Fruit fly (Drosophila melanogaster) whole organism, embryonic: ENCODE results near the gene MED4.
A peak's percentile ranks its signal among the peaks of the same experiment; 100 is the strongest.

ENCODE experiments used
- Abd-B ChIP-seq: fragments of 200-800 bp; sonication (Bioruptor generic); optimal IDR thresholded peaks from 2 replicates; lab custom pipeline; 2018; ENCODE audit warnings: missing biosample characterization, mild to moderate bottlenecking, missing genetic modification characterization, moderate library complexity
- Antp ChIP-seq: fragments of 200-800 bp; sonication (Bioruptor generic); optimal IDR thresholded peaks from 3 replicates; lab custom pipeline; 2016; ENCODE audit warnings: missing biosample characterization, missing genetic modification characterization
- CG11504 ChIP-seq: fragments of 200-800 bp; sonication (Bioruptor generic); optimal IDR thresholded peaks from 3 replicates; lab custom pipeline; 2019; ENCODE audit warnings: missing biosample characterization, mild to moderate bottlenecking, missing genetic modification characterization, moderate library complexity
- CG12155 ChIP-seq: fragments of 200-800 bp; sonication (Bioruptor generic); optimal IDR thresholded peaks from 3 replicates; lab custom pipeline; 2016; ENCODE audit warnings: missing biosample characterization, missing genetic modification characterization
- CG12299 ChIP-seq: fragments of 200-800 bp; sonication (Bioruptor generic); optimal IDR thresholded peaks from 2 replicates; lab custom pipeline; 2018; ENCODE audit warnings: missing biosample characterization, mild to moderate bottlenecking, missing genetic modification characterization
- CG13624 ChIP-seq: fragments of 200-800 bp; sonication (Bioruptor generic); optimal IDR thresholded peaks from 2 replicates; lab custom pipeline; 2016; ENCODE audit warnings: missing biosample characterization, missing genetic modification characterization
- CG15269 ChIP-seq: fragments of 200-800 bp; sonication (Bioruptor generic); optimal IDR thresholded peaks from 2 replicates; lab custom pipeline; 2018; ENCODE audit warnings: missing biosample characterization, mild to moderate bottlenecking, missing genetic modification characterization, moderate library complexity
- CG15601 ChIP-seq: fragments of 200-800 bp; sonication (Bioruptor generic); optimal IDR thresholded peaks from 3 replicates; lab custom pipeline; 2019; ENCODE audit warnings: missing biosample characterization, mild to moderate bottlenecking, missing genetic modification characterization, moderate library complexity
- CG16779 ChIP-seq: fragments of 200-800 bp; sonication (Bioruptor generic); IDR thresholded peaks from 2 replicates; pipeline ENCODE4 v1.3.6; 2022; ENCODE audit warnings: missing biosample characterization, missing genetic modification characterization
- CG17361 ChIP-seq: fragments of 200-800 bp; sonication (Bioruptor generic); IDR thresholded peaks from 3 replicates; pipeline ENCODE4 v1.3.6; 2022; ENCODE audit warnings: missing biosample characterization, missing genetic modification characterization
- CG17829 ChIP-seq: fragments of 200-800 bp; optimal IDR thresholded peaks from 2 replicates; lab custom pipeline; 2019; ENCODE audit warnings: missing biosample characterization, mild to moderate bottlenecking, missing genetic modification characterization, moderate library complexity
- CG2129 ChIP-seq: fragments of 200-800 bp; sonication (Bioruptor generic); IDR thresholded peaks from 2 replicates; pipeline ENCODE4 v1.3.6; 2022; ENCODE audit warnings: missing biosample characterization, missing genetic modification characterization; ENCODE audit not compliant: partially characterized antibody
- CG2678 ChIP-seq: fragments of 200-800 bp; sonication (Bioruptor generic); optimal IDR thresholded peaks from 3 replicates; lab custom pipeline; 2019; ENCODE audit warnings: missing biosample characterization, mild to moderate bottlenecking, missing genetic modification characterization, moderate library complexity
- CG3838 ChIP-seq: fragments of 200-800 bp; sonication (Bioruptor generic); optimal IDR thresholded peaks from 3 replicates; lab custom pipeline; 2016; ENCODE audit warnings: missing biosample characterization, missing genetic modification characterization
- CG42726 ChIP-seq: fragments of 200-800 bp; sonication (Bioruptor generic); IDR thresholded peaks from 2 replicates; pipeline ENCODE4 v1.3.6; 2022; ENCODE audit warnings: missing biosample characterization, missing genetic modification characterization; ENCODE audit not compliant: partially characterized antibody
- CG4424 ChIP-seq: fragments of 200-800 bp; sonication (Bioruptor generic); optimal IDR thresholded peaks from 3 replicates; lab custom pipeline; 2016; ENCODE audit warnings: missing biosample characterization, missing genetic modification characterization
- CG4617 ChIP-seq: fragments of 200-800 bp; sonication (Bioruptor generic); optimal IDR thresholded peaks from 3 replicates; lab custom pipeline; 2016; ENCODE audit warnings: missing biosample characterization, missing genetic modification characterization, borderline replicate concordance
- CG4707 ChIP-seq: fragments of 200-800 bp; sonication (Bioruptor generic); optimal IDR thresholded peaks from 2 replicates; lab custom pipeline; 2018; ENCODE audit warnings: missing biosample characterization, mild to moderate bottlenecking, missing genetic modification characterization, moderate library complexity
- CG7372 ChIP-seq: fragments of 200-800 bp; sonication (Bioruptor generic); IDR thresholded peaks from 2 replicates; pipeline ENCODE4 v1.3.6; 2022; ENCODE audit warnings: missing biosample characterization, missing genetic modification characterization
- CG8089 ChIP-seq: fragments of 200-800 bp; sonication (Bioruptor generic); optimal IDR thresholded peaks from 3 replicates; lab custom pipeline; 2016; ENCODE audit warnings: missing biosample characterization, missing genetic modification characterization
- CG9817 ChIP-seq: fragments of 200-800 bp; sonication (Bioruptor generic); optimal IDR thresholded peaks from 2 replicates; lab custom pipeline; 2018; ENCODE audit warnings: missing biosample characterization, mild to moderate bottlenecking, missing genetic modification characterization, moderate library complexity
- CG9932 ChIP-seq: fragments of 200-800 bp; sonication (Bioruptor generic); IDR thresholded peaks from 2 replicates; pipeline ENCODE4 v1.3.6; 2022; ENCODE audit warnings: missing biosample characterization, missing genetic modification characterization
- CHES-1-like ChIP-seq: fragments of 200-800 bp; sonication (Bioruptor generic); optimal IDR thresholded peaks from 2 replicates; lab custom pipeline; 2016; ENCODE audit warnings: missing biosample characterization, missing genetic modification characterization
- CkIIα-i1 ChIP-seq: fragments of 200-800 bp; sonication (Bioruptor generic); IDR thresholded peaks from 2 replicates; pipeline ENCODE4 v1.3.6; 2022; ENCODE audit warnings: missing biosample characterization, missing genetic modification characterization
- CoRest ChIP-seq: fragments of 200-800 bp; sonication (Bioruptor generic); optimal IDR thresholded peaks from 3 replicates; lab custom pipeline; 2018; ENCODE audit warnings: missing biosample characterization, mild to moderate bottlenecking, missing genetic modification characterization, moderate library complexity
- Dad ChIP-seq: fragments of 200-800 bp; sonication (Bioruptor generic); optimal IDR thresholded peaks from 3 replicates; lab custom pipeline; 2016; ENCODE audit warnings: missing biosample characterization, missing genetic modification characterization
- H2.0 ChIP-seq: fragments of 200-800 bp; sonication (Bioruptor generic); IDR thresholded peaks from 2 replicates; pipeline ENCODE4 v1.3.6; 2022; ENCODE audit warnings: missing biosample characterization, missing genetic modification characterization
- HLH54F ChIP-seq: fragments of 200-800 bp; sonication (Bioruptor generic); optimal IDR thresholded peaks from 3 replicates; lab custom pipeline; 2016; ENCODE audit warnings: missing biosample characterization, missing genetic modification characterization
- HLHmδ ChIP-seq: fragments of 200-800 bp; sonication (Bioruptor generic); optimal IDR thresholded peaks from 2 replicates; lab custom pipeline; 2018; ENCODE audit warnings: missing biosample characterization, mild to moderate bottlenecking, missing genetic modification characterization, moderate library complexity
- Hr51 ChIP-seq, 2 experiments: fragments of 200-800 bp; sonication (Bioruptor generic); optimal IDR thresholded peaks; 2 replicates in 1 of 2; 3 replicates in 1 of 2; lab custom pipeline; 2016 to 2018; ENCODE audit warnings: missing biosample characterization in 2 of 2, missing genetic modification characterization in 2 of 2, mild to moderate bottlenecking in 1 of 2, moderate library complexity in 1 of 2
- Mes4 ChIP-seq: fragments of 200-800 bp; sonication (Bioruptor generic); optimal IDR thresholded peaks from 2 replicates; lab custom pipeline; 2016; ENCODE audit warnings: missing biosample characterization, missing genetic modification characterization
- Xbp1 ChIP-seq: fragments of 200-800 bp; sonication (Bioruptor generic); optimal IDR thresholded peaks from 3 replicates; lab custom pipeline; 2016; ENCODE audit warnings: missing biosample characterization, mild to moderate bottlenecking, missing genetic modification characterization
- bcd ChIP-seq: fragments of 200-800 bp; sonication (Bioruptor generic); optimal IDR thresholded peaks from 2 replicates; lab custom pipeline; 2017; ENCODE audit warnings: missing biosample characterization, mild to moderate bottlenecking, missing genetic modification characterization
- emc ChIP-seq: fragments of 200-800 bp; sonication (Bioruptor generic); optimal IDR thresholded peaks from 2 replicates; lab custom pipeline; 2016; ENCODE audit warnings: missing biosample characterization, missing genetic modification characterization
- exex ChIP-seq: fragments of 200-800 bp; sonication (Bioruptor generic); optimal IDR thresholded peaks from 4 replicates; lab custom pipeline; 2018; ENCODE audit warnings: missing biosample characterization, mild to moderate bottlenecking, missing genetic modification characterization, moderate library complexity
- fru ChIP-seq: fragments of >200 bp; optimal IDR thresholded peaks from 2 replicates; lab custom pipeline; 2017
- gfzf ChIP-seq: fragments of 200-800 bp; sonication (Bioruptor generic); optimal IDR thresholded peaks from 2 replicates; lab custom pipeline; 2016; ENCODE audit warnings: missing biosample characterization, mild to moderate bottlenecking, missing genetic modification characterization, moderate library complexity
- grn ChIP-seq: fragments of 200-800 bp; sonication (Bioruptor generic); optimal IDR thresholded peaks from 3 replicates; lab custom pipeline; 2017; ENCODE audit warnings: missing biosample characterization, missing genetic modification characterization
- ham ChIP-seq: fragments of 200-800 bp; sonication (Bioruptor generic); IDR thresholded peaks from 2 replicates; pipeline ENCODE4 v1.3.6; 2022; ENCODE audit warnings: missing biosample characterization, missing genetic modification characterization
- hb ChIP-seq: fragments of 200-800 bp; sonication (Bioruptor generic); IDR thresholded peaks from 3 replicates; pipeline ENCODE4 v1.3.6; 2022; ENCODE audit warnings: missing biosample characterization, missing genetic modification characterization; ENCODE audit not compliant: partially characterized antibody
- jing ChIP-seq: fragments of 200-800 bp; sonication (Bioruptor generic); optimal IDR thresholded peaks from 2 replicates; lab custom pipeline; 2018; ENCODE audit warnings: missing biosample characterization, mild to moderate bottlenecking, missing genetic modification characterization
- lmd ChIP-seq: fragments of 200-800 bp; sonication (Bioruptor generic); IDR thresholded peaks from 2 replicates; pipeline ENCODE4 v1.3.6; 2022; ENCODE audit warnings: missing biosample characterization, missing genetic modification characterization
- org-1 ChIP-seq: fragments of 200-800 bp; sonication (Bioruptor generic); optimal IDR thresholded peaks from 2 replicates; lab custom pipeline; 2017; ENCODE audit warnings: missing biosample characterization, missing genetic modification characterization
- tio ChIP-seq: fragments of 200-800 bp; sonication (Bioruptor generic); optimal IDR thresholded peaks from 2 replicates; lab custom pipeline; 2017; ENCODE audit warnings: missing biosample characterization, missing genetic modification characterization, inconsistent platforms
- unpg ChIP-seq: fragments of 200-800 bp; sonication (Bioruptor generic); optimal IDR thresholded peaks from 3 replicates; lab custom pipeline; 2018; ENCODE audit warnings: missing biosample characterization, mild to moderate bottlenecking, missing genetic modification characterization, moderate library complexity
- vfl ChIP-seq: fragments of 200-800 bp; sonication (Bioruptor generic); optimal IDR thresholded peaks from 2 replicates; lab custom pipeline; 2016; ENCODE audit warnings: missing biosample characterization, missing genetic modification characterization
- wdn ChIP-seq: fragments of 200-800 bp; sonication (Bioruptor generic); IDR thresholded peaks from 2 replicates; pipeline ENCODE4 v1.3.6; 2022; ENCODE audit warnings: missing biosample characterization, missing genetic modification characterization
- wek ChIP-seq: fragments of 200-800 bp; sonication (Bioruptor generic); optimal IDR thresholded peaks from 3 replicates; lab custom pipeline; 2018; ENCODE audit warnings: missing biosample characterization, mild to moderate bottlenecking, missing genetic modification characterization, moderate library complexity
- zfh2 ChIP-seq: fragments of 200-800 bp; sonication (Bioruptor generic); optimal IDR thresholded peaks from 2 replicates; lab custom pipeline; 2016; ENCODE audit warnings: missing biosample characterization, missing genetic modification characterization

Gene MED4

DNA sequence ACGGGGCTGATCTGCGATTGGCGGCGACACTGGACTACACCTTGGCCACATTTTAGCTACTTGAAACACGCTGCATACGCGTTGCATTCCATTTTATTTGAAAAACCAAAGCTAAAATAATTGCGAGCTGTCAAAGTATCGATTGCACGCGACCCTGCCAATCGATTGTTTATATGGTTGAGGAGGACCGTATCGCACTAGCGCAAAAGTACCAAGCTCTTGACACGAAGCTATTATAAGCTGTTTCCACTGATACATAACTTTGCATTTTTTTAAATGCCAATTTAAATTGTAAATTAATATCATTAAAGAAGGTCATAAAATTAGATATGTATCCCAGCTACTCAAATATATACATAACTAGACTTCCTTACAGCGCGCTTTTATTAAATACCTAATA, 1.2 kb downstream of the MED4 start, which contains the start of gene Cdc27 (continued):
- TF ChIP-seq gfzf (GFP tag; lab: Kevin White, UChicago) (peak; percentile 91), CG12299 (tag; lab: Kevin White, UChicago) (no peak), CG15269 (peak; percentile 21), exex (no peak), org-1 (GFP tag; lab: Kevin White, UChicago) (no peak), CG17829 (tag; lab: Kevin White, UChicago) (peak; percentile 77), CG7372 (0 out of 2 replicates have a peak, but pooled peaks have one; percentile 21), HLH54F (GFP tag; lab: Kevin White, UChicago) (peak; percentile 22), CG3838 (GFP tag; lab: Kevin White, UChicago) (peak; percentile 82), CG11504 (peak; percentile 53), CG4424 (GFP tag; lab: Kevin White, UChicago) (no peak), vfl (GFP tag; lab: Kevin White, UChicago) (peak; percentile 24), ham (GFP tag; lab: Robert Waterston, UW) (no peak), CG2129 (GFP tag; lab: Robert Waterston, UW) (peak; percentile 37; the same call in 1 of the 2 replicates), CG8089 (GFP tag; lab: Kevin White, UChicago) (no peak), bcd (GFP tag; lab: Kevin White, UChicago) (peak; percentile 42), hb (peak; percentile 61; the same call in 2 of the 3 replicates), lmd (peak; percentile 29; the same call in 1 of the 2 replicates), wdn (no peak), grn (no peak)

DNA sequence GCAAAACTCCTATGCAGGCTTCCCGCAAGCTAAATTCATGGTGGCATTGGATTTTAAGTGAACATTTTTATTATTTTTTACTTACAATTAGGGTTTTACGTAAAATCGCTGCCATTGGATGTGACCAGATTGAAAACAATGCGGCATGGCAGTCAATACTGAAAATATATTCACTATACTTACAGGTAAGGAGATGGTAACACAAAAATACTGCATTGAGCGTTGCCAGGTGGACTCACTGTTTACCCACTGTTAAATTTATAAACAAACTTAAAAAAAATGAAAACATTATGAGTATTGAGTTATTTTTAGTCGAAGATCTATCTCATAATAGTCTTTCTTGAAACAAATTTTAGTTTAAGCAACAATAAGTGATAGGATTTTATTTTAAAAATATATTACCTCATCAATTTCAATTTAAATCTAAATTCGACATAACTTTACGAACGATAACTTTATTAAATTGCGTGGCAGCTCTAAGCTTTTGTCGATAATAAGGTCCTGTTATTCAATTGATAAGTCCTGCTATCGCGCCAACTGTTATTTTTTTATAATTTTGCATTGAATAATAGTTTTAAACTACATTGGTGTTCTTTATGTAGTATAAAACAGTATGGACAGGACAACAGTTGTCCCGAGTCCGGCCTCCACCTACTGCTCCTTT, 6.4 kb downstream of the MED4 start, which contains the start of the genes mRpL50 and mei-P22:
mRpL50 (minus strand) TSS at position 159 of the 664 bp plus-strand sequence.
mei-P22 (plus strand) TSS at position 614 of the 664 bp plus-strand sequence.
- TF ChIP-seq CG16779 (GFP tag; lab: Robert Waterston, UW) (no peak), CoRest (tag; lab: Kevin White, UChicago) (peak; percentile 20), Xbp1 (GFP tag; lab: Kevin White, UChicago) (peak; percentile 39), Dad (GFP tag; lab: Kevin White, UChicago) (no peak), wek (no peak), CG12155 (peak; percentile 9), CG4617 (peak; percentile 74), CG15601 (tag; lab: Kevin White, UChicago) (peak; percentile 9), CkIIα-i1 (GFP tag; lab: Robert Waterston, UW) (no peak), gfzf (GFP tag; lab: Kevin White, UChicago) (peak; percentile 86), CG9817 (tag; lab: Kevin White, UChicago) (peak; percentile 27), tio (GFP tag; lab: Kevin White, UChicago) (no peak), Hr51 (GFP tag; optimal IDR thresholded peaks at IDR 0.05; lab: Kevin White, UChicago) (peak in 1 of 2 experiments; percentile 19), CG4707 (GFP tag; lab: Kevin White, UChicago) (no peak), Mes4 (GFP tag; lab: Kevin White, UChicago) (no peak), zfh2 (GFP tag; lab: Kevin White, UChicago) (peak; percentile 19), Abd-B (peak; percentile 32), Antp (peak; percentile 13), unpg (peak; percentile 22), CG13624 (GFP tag; lab: Kevin White, UChicago) (peak; percentile 4), hb (no peak), CG17361 (GFP tag; lab: Robert Waterston, UW) (0 out of 3 replicates have a peak, but pooled peaks have one; percentile 20), H2.0 (0 out of 2 replicates have a peak, but pooled peaks have one; percentile 13), CG2678 (peak; percentile 22), fru (lab: Kevin White, UChicago) (no peak), CHES-1-like (GFP tag; lab: Kevin White, UChicago) (peak; percentile 29), CG3838 (GFP tag; lab: Kevin White, UChicago) (no peak), emc (GFP tag; lab: Kevin White, UChicago) (no peak), CG9932 (GFP tag; lab: Robert Waterston, UW) (peak; percentile 71), jing (GFP tag; lab: Kevin White, UChicago) (no peak), HLHmδ (GFP tag; lab: Kevin White, UChicago) (no peak), CG42726 (peak; percentile 45; the same call in 1 of the 2 replicates)
